Fruit fly (Drosophila melanogaster): ENCODE measurements around the gene CG6144.

CG6144 gene

DNA sequence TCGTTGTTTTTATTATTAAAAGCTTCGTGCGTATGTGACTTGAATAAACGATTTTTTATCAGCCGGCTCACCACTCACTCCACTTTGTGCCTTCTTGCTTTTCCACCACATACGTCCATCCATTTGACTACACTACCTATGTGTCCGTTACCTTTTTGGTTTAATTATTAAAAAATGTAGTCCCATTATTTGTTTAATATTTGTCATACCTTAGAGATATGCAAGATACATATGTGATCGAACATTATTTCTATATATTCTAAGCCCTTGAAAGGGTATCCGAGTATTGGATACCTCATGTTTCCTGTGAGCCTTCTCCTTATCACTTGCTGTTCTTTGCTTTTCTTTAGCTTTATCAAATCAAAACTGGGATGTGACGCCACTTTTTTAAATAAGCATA lies 30.7 kb downstream of the CG6144 start (continued):
- TF ChIP-seq CG4854 (GFP tag; optimal IDR thresholded peaks at IDR 0.05) (peak; percentile 30), Hsf (GFP tag; optimal IDR thresholded peaks at IDR 0.05) (peak; percentile 41), Xbp1 (GFP tag; optimal IDR thresholded peaks at IDR 0.05) (peak; percentile 47), Ets65A (GFP tag) (peak; percentile 68), Ssrp (tag; optimal IDR thresholded peaks at IDR 0.05) (peak; percentile 33), CkIIα-i1 (GFP tag; IDR thresholded peaks at IDR 0.05) (no peak), NC2α (GFP tag; optimal IDR thresholded peaks at IDR 0.05) (no peak), Adf1 (GFP tag; IDR thresholded peaks at IDR 0.05) (peak; percentile 26; the same call in 1 of the 2 replicates), Trl (optimal IDR thresholded peaks at IDR 0.05) (no peak), Trl (GFP tag; optimal IDR thresholded peaks at IDR 0.05) (peak; percentile 54), CG13296 (GFP tag; optimal IDR thresholded peaks at IDR 0.05) (peak; percentile 59), CG32767 (GFP tag; IDR thresholded peaks at IDR 0.05) (no peak), Asciz (GFP tag; optimal IDR thresholded peaks at IDR 0.05) (peak; percentile 37), Chrac-16 (GFP tag; optimal IDR thresholded peaks at IDR 0.05) (no peak), CG18476 (GFP tag; optimal IDR thresholded peaks at IDR 0.05) (peak; percentile 44), bab2 (GFP tag; optimal IDR thresholded peaks at IDR 0.05) (peak; percentile 27), Lhr (GFP tag; optimal IDR thresholded peaks at IDR 0.05) (no peak), CG6683 (GFP tag; optimal IDR thresholded peaks at IDR 0.05) (peak; percentile 34), CoRest (tag; optimal IDR thresholded peaks at IDR 0.05) (peak; percentile 53), bcd (GFP tag; optimal IDR thresholded peaks at IDR 0.05) (peak; percentile 66), Eip74EF (GFP tag; optimal IDR thresholded peaks at IDR 0.05) (peak in 1 of 2 experiments; percentile 41), CG2199 (GFP tag; IDR thresholded peaks at IDR 0.05) (no peak), ATbp (GFP tag; optimal IDR thresholded peaks at IDR 0.05) (peak; percentile 54), CG8089 (GFP tag; optimal IDR thresholded peaks at IDR 0.05) (no peak), PHDP (tag; optimal IDR thresholded peaks at IDR 0.05) (peak; percentile 57), wek (GFP tag; optimal IDR thresholded peaks at IDR 0.05) (no peak), abd-A (tag; optimal IDR thresholded peaks at IDR 0.05) (no peak), usp (GFP tag; optimal IDR thresholded peaks at IDR 0.05) (no peak), CG34422 (GFP tag; IDR thresholded peaks at IDR 0.05) (peak; percentile 78), ato (GFP tag; IDR thresholded peaks at IDR 0.05; ENCODE audit: partially characterized antibody) (no peak), CG13123 (GFP tag; optimal IDR thresholded peaks at IDR 0.05) (no peak), Atf6 (GFP tag; IDR thresholded peaks at IDR 0.05) (peak; percentile 79), chn (GFP tag; optimal IDR thresholded peaks at IDR 0.05) (peak; percentile 20), Hmx (GFP tag; optimal IDR thresholded peaks at IDR 0.05) (no peak), CG7928 (GFP tag; optimal IDR thresholded peaks at IDR 0.05) (no peak), Sox102F (GFP tag; optimal IDR thresholded peaks at IDR 0.05) (peak; percentile 63), ase (GFP tag; IDR thresholded peaks at IDR 0.05) (peak; percentile 49; the same call in 2 of the 3 replicates), CG12236 (GFP tag; optimal IDR thresholded peaks at IDR 0.05) (no peak), Dip2 (GFP tag; IDR thresholded peaks at IDR 0.05) (no peak), CG4707 (GFP tag; optimal IDR thresholded peaks at IDR 0.05) (no peak), CG8359 (GFP tag; optimal IDR thresholded peaks at IDR 0.05; ENCODE audit: borderline replicate concordance) (peak; percentile 14), cato (GFP tag; optimal IDR thresholded peaks at IDR 0.05; ENCODE audit: borderline replicate concordance) (no peak), Bteb2 (GFP tag; optimal IDR thresholded peaks at IDR 0.05) (peak; percentile 38), GATAe (GFP tag; conservative IDR thresholded peaks at IDR 0.05) (0 out of 2 replicates have a peak, but pooled peaks have one; percentile 20), CG12744 (GFP tag; optimal IDR thresholded peaks at IDR 0.05) (no peak), CG2202 (tag; optimal IDR thresholded peaks at IDR 0.05) (no peak), fd3F (GFP tag; optimal IDR thresholded peaks at IDR 0.05) (peak; percentile 26), NFAT (GFP tag; IDR thresholded peaks at IDR 0.05) (no peak), Myb (GFP tag; optimal IDR thresholded peaks at IDR 0.05) (peak; percentile 37), Atf3 (GFP tag; optimal IDR thresholded peaks at IDR 0.05) (no peak), her (GFP tag; optimal IDR thresholded peaks at IDR 0.05) (no peak)

Data from whole organism, embryonic.